Fruit fly (Drosophila melanogaster) whole organism, prepupa: ENCODE results near the gene CG4259.

Source experiments
- Blimp-1 ChIP-seq: fragments of 200-800 bp; sonication (Bioruptor generic); optimal IDR thresholded peaks from 3 replicates; lab custom pipeline; 2017; ENCODE audit warnings: missing biosample characterization, missing genetic modification characterization, mild to moderate bottlenecking, moderate library complexity, missing genetic modification reagents
- CG10631 ChIP-seq: fragments of 200-800 bp; sonication (Bioruptor generic); optimal IDR thresholded peaks from 2 replicates; lab custom pipeline; 2016; ENCODE audit warnings: missing biosample characterization, missing genetic modification characterization
- CG10669 ChIP-seq: fragments of 200-800 bp; sonication (Bioruptor generic); optimal IDR thresholded peaks from 3 replicates; lab custom pipeline; 2018; ENCODE audit warnings: missing biosample characterization, mild to moderate bottlenecking, missing genetic modification characterization, moderate library complexity
- CG11294 ChIP-seq: fragments of 200-800 bp; sonication (Bioruptor generic); IDR thresholded peaks from 2 replicates; pipeline ENCODE4 v1.3.6; 2022; ENCODE audit warnings: missing biosample characterization, missing genetic modification characterization
- CG11762 ChIP-seq: fragments of 200-800 bp; sonication (Bioruptor generic); optimal IDR thresholded peaks from 3 replicates; lab custom pipeline; 2016; ENCODE audit warnings: missing biosample characterization, missing genetic modification characterization; ENCODE audit not compliant: insufficient read depth
- CG11902 ChIP-seq: fragments of 200-800 bp; sonication (Bioruptor generic); optimal IDR thresholded peaks from 3 replicates; lab custom pipeline; 2016; ENCODE audit warnings: missing biosample characterization, missing genetic modification characterization
- CG15336 ChIP-seq: fragments of 200-800 bp; sonication (Bioruptor generic); IDR thresholded peaks from 2 replicates; pipeline ENCODE4 v1.3.6; 2022; ENCODE audit warnings: missing biosample characterization, missing genetic modification characterization
- CG1621 ChIP-seq: fragments of 200-800 bp; sonication (Bioruptor generic); optimal IDR thresholded peaks from 3 replicates; lab custom pipeline; 2018; ENCODE audit warnings: missing biosample characterization, mild to moderate bottlenecking, missing genetic modification characterization
- CG16779 ChIP-seq: fragments of 200-800 bp; sonication (Bioruptor generic); optimal IDR thresholded peaks from 3 replicates; lab custom pipeline; 2017; ENCODE audit warnings: missing biosample characterization, mild to moderate bottlenecking, missing genetic modification characterization
- CG3032 ChIP-seq: fragments of 200-800 bp; optimal IDR thresholded peaks from 2 replicates; lab custom pipeline; 2019; ENCODE audit warnings: missing biosample characterization, mild to moderate bottlenecking, missing genetic modification characterization, moderate library complexity
- CG31627 ChIP-seq: fragments of 200-800 bp; sonication (Bioruptor generic); optimal IDR thresholded peaks from 3 replicates; lab custom pipeline; 2016; ENCODE audit warnings: missing biosample characterization, missing genetic modification characterization
- CG32006 ChIP-seq: fragments of 200-800 bp; sonication (Bioruptor generic); optimal IDR thresholded peaks from 3 replicates; lab custom pipeline; 2017; ENCODE audit warnings: missing biosample characterization, mild to moderate bottlenecking, missing genetic modification characterization
- CG34406 ChIP-seq: fragments of 200-800 bp; sonication (Bioruptor generic); optimal IDR thresholded peaks from 3 replicates; lab custom pipeline; 2016; ENCODE audit warnings: missing biosample characterization, missing genetic modification characterization
- CG3919 ChIP-seq: fragments of 200-800 bp; sonication (Bioruptor generic); optimal IDR thresholded peaks from 3 replicates; lab custom pipeline; 2016; ENCODE audit warnings: missing biosample characterization, missing genetic modification characterization
- CG4318 ChIP-seq: fragments of 200-800 bp; sonication (Bioruptor generic); optimal IDR thresholded peaks from 3 replicates; lab custom pipeline; 2017; ENCODE audit warnings: missing biosample characterization, mild to moderate bottlenecking, missing genetic modification characterization
- CG6163 ChIP-seq: fragments of 200-800 bp; sonication (Bioruptor generic); IDR thresholded peaks from 3 replicates; pipeline ENCODE4 v1.3.6; 2022; ENCODE audit warnings: missing biosample characterization, missing genetic modification characterization
- CG6276 ChIP-seq: fragments of 200-800 bp; sonication (Bioruptor generic); optimal IDR thresholded peaks from 2 replicates; lab custom pipeline; 2017; ENCODE audit warnings: missing biosample characterization, mild to moderate bottlenecking, missing genetic modification characterization
- CG6792 ChIP-seq: fragments of 200-800 bp; sonication (Bioruptor generic); optimal IDR thresholded peaks from 3 replicates; lab custom pipeline; 2016; ENCODE audit warnings: missing biosample characterization, missing genetic modification characterization
- CG6808 ChIP-seq: fragments of 200-800 bp; sonication (Bioruptor generic); optimal IDR thresholded peaks from 3 replicates; lab custom pipeline; 2017; ENCODE audit warnings: missing biosample characterization, missing genetic modification characterization, mild to moderate bottlenecking, moderate library complexity, missing genetic modification reagents
- CG6854 ChIP-seq: fragments of 200-800 bp; sonication (Bioruptor generic); optimal IDR thresholded peaks from 2 replicates; lab custom pipeline; 2017; ENCODE audit warnings: missing biosample characterization, mild to moderate bottlenecking, missing genetic modification characterization
- CG7368 ChIP-seq: fragments of 200-800 bp; sonication (Bioruptor generic); optimal IDR thresholded peaks from 3 replicates; lab custom pipeline; 2016; ENCODE audit warnings: missing biosample characterization, missing genetic modification characterization
- CG8119 ChIP-seq: fragments of 200-800 bp; sonication (Bioruptor generic); IDR thresholded peaks from 3 replicates; pipeline ENCODE4 v1.3.6; 2022; ENCODE audit warnings: missing biosample characterization, missing genetic modification characterization
- CG8632 ChIP-seq: fragments of 200-800 bp; sonication (Bioruptor generic); optimal IDR thresholded peaks from 3 replicates; lab custom pipeline; 2016; ENCODE audit warnings: missing biosample characterization, missing genetic modification characterization
- Eip75B ChIP-seq: fragments of 200-800 bp; sonication (Bioruptor generic); optimal IDR thresholded peaks from 3 replicates; lab custom pipeline; 2016; ENCODE audit warnings: missing biosample characterization, missing genetic modification characterization
- Eip78C ChIP-seq: fragments of 200-800 bp; sonication (Bioruptor generic); peaks from one replicate; lab custom pipeline; 2016; ENCODE audit warnings: missing biosample characterization, missing genetic modification characterization
- Eip93F ChIP-seq: fragments of 200-800 bp; sonication (Bioruptor generic); optimal IDR thresholded peaks from 2 replicates; lab custom pipeline; 2016; ENCODE audit warnings: missing biosample characterization, mild to moderate bottlenecking, missing genetic modification characterization
- Ets21C ChIP-seq: fragments of 200-800 bp; sonication (Bioruptor generic); optimal IDR thresholded peaks from 3 replicates; lab custom pipeline; 2016; ENCODE audit warnings: missing biosample characterization, missing genetic modification characterization
- Gug ChIP-seq: fragments of 200-800 bp; sonication (Bioruptor generic); IDR thresholded peaks from 2 replicates; pipeline ENCODE4 v1.3.6; 2022; ENCODE audit warnings: missing biosample characterization, missing genetic modification characterization
- Hr39 ChIP-seq: fragments of 200-800 bp; sonication (Bioruptor generic); optimal IDR thresholded peaks from 2 replicates; lab custom pipeline; 2016; ENCODE audit warnings: missing biosample characterization, missing genetic modification characterization
- Hr4 ChIP-seq: fragments of 200-800 bp; sonication (Bioruptor generic); optimal IDR thresholded peaks from 3 replicates; lab custom pipeline; 2016; ENCODE audit warnings: missing biosample characterization, missing genetic modification characterization
- Lpt ChIP-seq: fragments of 200-800 bp; sonication (Bioruptor generic); optimal IDR thresholded peaks from 3 replicates; lab custom pipeline; 2016; ENCODE audit warnings: missing biosample characterization, missing genetic modification characterization
- OdsH ChIP-seq: fragments of 200-800 bp; sonication (Bioruptor generic); optimal IDR thresholded peaks from 3 replicates; lab custom pipeline; 2016; ENCODE audit warnings: missing biosample characterization, missing genetic modification characterization
- Smox ChIP-seq: fragments of 200-800 bp; sonication (Bioruptor generic); optimal IDR thresholded peaks from 3 replicates; lab custom pipeline; 2016; ENCODE audit warnings: missing biosample characterization, missing genetic modification characterization
- achi ChIP-seq: fragments of 200-800 bp; sonication (Bioruptor generic); optimal IDR thresholded peaks from 3 replicates; lab custom pipeline; 2016; ENCODE audit warnings: missing biosample characterization, missing genetic modification characterization
- acj6 ChIP-seq: fragments of 200-800 bp; sonication (Bioruptor generic); optimal IDR thresholded peaks from 3 replicates; lab custom pipeline; 2016; ENCODE audit warnings: missing biosample characterization, missing genetic modification characterization
- dsx ChIP-seq: fragments of 200-800 bp; optimal IDR thresholded peaks from 3 replicates; lab custom pipeline; 2019; ENCODE audit warnings: missing biosample characterization, mild to moderate bottlenecking, missing genetic modification characterization, moderate library complexity; ENCODE audit not compliant: poor library complexity, severe bottlenecking
- eg ChIP-seq: fragments of 200-800 bp; sonication (Bioruptor generic); IDR thresholded peaks from 3 replicates; pipeline ENCODE4 v1.3.6; 2022; ENCODE audit warnings: missing biosample characterization, missing genetic modification characterization
- esn ChIP-seq: fragments of 200-800 bp; sonication (Bioruptor generic); optimal IDR thresholded peaks from 2 replicates; lab custom pipeline; 2016; ENCODE audit warnings: missing biosample characterization, mild to moderate bottlenecking, missing genetic modification characterization, moderate library complexity
- fd59A ChIP-seq: fragments of 200-800 bp; sonication (Bioruptor generic); optimal IDR thresholded peaks from 2 replicates; lab custom pipeline; 2017; ENCODE audit warnings: missing biosample characterization, mild to moderate bottlenecking, missing genetic modification characterization, missing genetic modification reagents
- fkh ChIP-seq: fragments of 200-800 bp; sonication (Bioruptor generic); optimal IDR thresholded peaks from 3 replicates; lab custom pipeline; 2017; ENCODE audit warnings: missing biosample characterization, mild to moderate bottlenecking, missing genetic modification characterization, moderate library complexity
- spab ChIP-seq: fragments of 200-800 bp; sonication (Bioruptor generic); optimal IDR thresholded peaks from 2 replicates; lab custom pipeline; 2017; ENCODE audit warnings: missing biosample characterization, mild to moderate bottlenecking, missing genetic modification characterization, missing genetic modification reagents
- ss ChIP-seq, 2 experiments: fragments of 200-800 bp; sonication (Bioruptor generic); optimal IDR thresholded peaks; 2 replicates in 1 of 2; 3 replicates in 1 of 2; lab custom pipeline; 2017 to 2018; ENCODE audit warnings: mild to moderate bottlenecking in 2 of 2, missing biosample characterization in 2 of 2, missing genetic modification characterization in 2 of 2, moderate library complexity in 1 of 2
- svp ChIP-seq: fragments of 200-800 bp; sonication (Bioruptor generic); peaks from one replicate; lab custom pipeline; 2016; ENCODE audit warnings: missing biosample characterization, missing genetic modification characterization
- topi ChIP-seq: fragments of 200-800 bp; sonication (Bioruptor generic); optimal IDR thresholded peaks from 3 replicates; lab custom pipeline; 2016; ENCODE audit warnings: missing biosample characterization, missing genetic modification characterization

Gene CG4259

dm6 chr2L:2163568-2163953 lies 34.5 kb upstream of the CG4259 start (continued):
- TF ChIP-seq ss (GFP tag; optimal IDR thresholded peaks at IDR 0.05; lab: Kevin White, UChicago) (peak; percentile 94 to 99), Eip78C (GFP tag; lab: Kevin White, UChicago) (peak; percentile 96), CG16779 (peak; percentile 85), CG11762 (GFP tag; lab: Kevin White, UChicago) (peak; percentile 84), Hr39 (peak; percentile 96), CG6792 (GFP tag; lab: Kevin White, UChicago) (peak; percentile 92), CG10631 (peak; percentile 96), CG1621 (tag; lab: Kevin White, UChicago) (peak; percentile 96), Ets21C (GFP tag; lab: Kevin White, UChicago) (peak; percentile 87), CG32006 (peak; percentile 89), achi (GFP tag; lab: Kevin White, UChicago) (peak; percentile 93), Gug (GFP tag; lab: Robert Waterston, UW) (peak; percentile 89), Eip75B (peak; percentile 95), topi (peak; percentile 96), CG4318 (GFP tag; lab: Kevin White, UChicago) (peak; percentile 75), dsx (peak; percentile 92), OdsH (GFP tag; lab: Kevin White, UChicago) (peak; percentile 88), CG6854 (GFP tag; lab: Kevin White, UChicago) (peak; percentile 92), esn (GFP tag; lab: Kevin White, UChicago) (peak; percentile 97), Lpt (GFP tag; lab: Kevin White, UChicago) (peak; percentile 79), fd59A (peak; percentile 97), CG8119 (GFP tag; lab: Robert Waterston, UW) (peak; percentile 92), CG6163 (GFP tag; lab: Robert Waterston, UW) (peak; percentile 97), Blimp-1 (GFP tag; lab: Kevin White, UChicago) (peak; percentile 81), CG11294 (GFP tag; lab: Robert Waterston, UW) (peak; percentile 86), Eip93F (GFP tag; lab: Kevin White, UChicago) (peak; percentile 85), CG3919 (GFP tag; lab: Kevin White, UChicago) (peak; percentile 93), CG31627 (GFP tag; lab: Kevin White, UChicago) (peak; percentile 95), eg (GFP tag; lab: Robert Waterston, UW) (peak; percentile 91), CG15336 (GFP tag; lab: Robert Waterston, UW) (peak; percentile 92)

DNA sequence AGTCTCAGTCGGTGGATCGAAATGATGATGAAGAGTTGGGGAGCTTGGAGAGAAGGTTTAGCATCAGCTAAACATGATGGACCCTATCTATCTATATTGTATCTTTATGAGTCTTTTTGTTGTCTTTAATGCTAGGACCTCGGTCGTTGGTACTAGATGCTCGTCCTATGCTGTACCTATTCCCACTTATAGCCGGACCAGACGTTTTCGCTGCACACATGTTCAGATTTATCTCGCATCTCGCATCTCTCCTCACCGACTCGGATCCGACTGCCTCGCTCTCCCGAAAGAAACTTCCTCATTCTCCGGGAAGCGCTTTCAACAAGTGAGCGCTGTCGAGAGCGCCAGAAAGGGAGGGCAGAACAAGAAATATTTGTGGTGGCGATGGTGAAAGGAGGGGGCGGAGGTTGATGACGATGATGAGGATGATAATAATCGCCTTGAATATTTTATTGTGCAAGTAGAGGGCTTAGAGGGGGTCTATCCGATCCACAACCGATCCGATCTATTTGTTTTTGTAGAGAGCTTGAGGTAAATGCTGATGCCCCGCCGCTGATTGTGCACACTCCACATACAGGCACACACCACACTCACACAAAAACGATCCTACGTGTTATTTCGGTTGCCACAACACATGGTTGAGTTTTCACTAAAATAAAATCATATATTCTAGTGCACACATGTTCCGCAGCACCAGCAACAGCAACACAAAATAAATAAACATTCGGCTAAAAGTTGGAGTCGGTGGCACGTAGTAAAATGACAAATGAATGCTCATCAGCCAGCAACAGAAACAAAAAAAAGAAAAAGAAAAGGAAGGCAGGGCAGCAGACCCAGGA lies 33.9 kb upstream of the CG4259 start:
- TF ChIP-seq Eip93F (GFP tag; lab: Kevin White, UChicago), result no peak
- TF ChIP-seq spab, result peak; percentile 65
- peak; percentile 17 for TF ChIP-seq topi
- peak; percentile 64 for TF ChIP-seq CG3032 (tag; lab: Kevin White, UChicago)
- peak; percentile 71 for TF ChIP-seq Hr4 (GFP tag; lab: Kevin White, UChicago)
- peak; percentile 68 for TF ChIP-seq CG6163 (GFP tag; lab: Robert Waterston, UW)
- no peak for TF ChIP-seq fkh (GFP tag; lab: Kevin White, UChicago)
- TF ChIP-seq ss (GFP tag; optimal IDR thresholded peaks at IDR 0.05; lab: Kevin White, UChicago), result peak; percentile 28 to 50
- TF ChIP-seq CG7368 (GFP tag; lab: Kevin White, UChicago), result peak; percentile 41
- peak; percentile 13 for TF ChIP-seq CG16779
- TF ChIP-seq Smox (GFP tag; lab: Kevin White, UChicago), result no peak
- TF ChIP-seq OdsH (GFP tag; lab: Kevin White, UChicago), result peak; percentile 36
- TF ChIP-seq CG31627 (GFP tag; lab: Kevin White, UChicago), result no peak
- TF ChIP-seq Eip78C (GFP tag; lab: Kevin White, UChicago), result peak; percentile 90
- TF ChIP-seq CG6808 (GFP tag; lab: Kevin White, UChicago), result peak; percentile 66
- peak; percentile 43 for TF ChIP-seq CG6276
- TF ChIP-seq CG6792 (GFP tag; lab: Kevin White, UChicago), result peak; percentile 50
- peak; percentile 74 for TF ChIP-seq CG10631
- TF ChIP-seq acj6, result peak; percentile 59
- peak; percentile 74 for TF ChIP-seq CG3919 (GFP tag; lab: Kevin White, UChicago)
- TF ChIP-seq CG11762 (GFP tag; lab: Kevin White, UChicago), result peak; percentile 25
- TF ChIP-seq CG6854 (GFP tag; lab: Kevin White, UChicago), result no peak
- 0 out of 3 replicates have a peak, but pooled peaks have one; percentile 39 for TF ChIP-seq eg (GFP tag; lab: Robert Waterston, UW)
- TF ChIP-seq CG32006, result peak; percentile 73
- TF ChIP-seq CG34406, result no peak
- TF ChIP-seq achi (GFP tag; lab: Kevin White, UChicago), result peak; percentile 72
- no peak for TF ChIP-seq CG11902 (GFP tag; lab: Kevin White, UChicago)
- TF ChIP-seq CG15336 (GFP tag; lab: Robert Waterston, UW), result peak; percentile 67
- TF ChIP-seq CG1621 (tag; lab: Kevin White, UChicago), result peak; percentile 63
- TF ChIP-seq CG8632 (GFP tag; lab: Kevin White, UChicago), result peak; percentile 15
- no peak for TF ChIP-seq esn (GFP tag; lab: Kevin White, UChicago)
- no peak for TF ChIP-seq CG11294 (GFP tag; lab: Robert Waterston, UW)
- TF ChIP-seq CG10669 (GFP tag; lab: Kevin White, UChicago), result peak; percentile 66
- peak; percentile 17 for TF ChIP-seq fd59A
- TF ChIP-seq svp (GFP tag; lab: Kevin White, UChicago), result no peak
- TF ChIP-seq dsx, result peak; percentile 45
